Worm (Caenorhabditis elegans) whole organism, late embryonic: ENCODE data around the gene srj-42.

Experiments used
- C08G9.2 ChIP-seq: sonication (generic microtip); optimal IDR thresholded peaks from 2 replicates; lab custom pipeline; 2016; ENCODE audit warnings: mild to moderate bottlenecking, missing genetic modification characterization, moderate library complexity, missing compliant biosample characterization
- ceh-2 ChIP-seq: sonication (generic microtip); optimal IDR thresholded peaks from 2 replicates; lab custom pipeline; 2016; ENCODE audit warnings: missing genotype, missing genetic modification characterization, missing compliant biosample characterization
- dmd-4 ChIP-seq: sonication (generic microtip); optimal IDR thresholded peaks from 2 replicates; lab custom pipeline; 2016; ENCODE audit warnings: borderline replicate concordance, missing genetic modification characterization, missing compliant biosample characterization
- hlh-15 ChIP-seq: sonication (generic microtip); optimal IDR thresholded peaks from 2 replicates; lab custom pipeline; 2016; ENCODE audit warnings: missing genetic modification characterization, missing compliant biosample characterization
- hlh-30 ChIP-seq: sonication (generic microtip); optimal IDR thresholded peaks from 2 replicates; lab custom pipeline; 2017; ENCODE audit warnings: antibody characterized with exemption, missing genetic modification characterization, missing compliant biosample characterization; ENCODE audit not compliant: insufficient read depth
- madf-2 ChIP-seq: sonication (generic microtip); optimal IDR thresholded peaks from 2 replicates; lab custom pipeline; 2017; ENCODE audit warnings: missing genetic modification characterization, missing compliant biosample characterization
- pag-3 ChIP-seq: sonication (generic microtip); optimal IDR thresholded peaks from 2 replicates; lab custom pipeline; 2016; ENCODE audit warnings: missing compliant biosample characterization, missing genetic modification characterization, borderline replicate concordance

DNA sequence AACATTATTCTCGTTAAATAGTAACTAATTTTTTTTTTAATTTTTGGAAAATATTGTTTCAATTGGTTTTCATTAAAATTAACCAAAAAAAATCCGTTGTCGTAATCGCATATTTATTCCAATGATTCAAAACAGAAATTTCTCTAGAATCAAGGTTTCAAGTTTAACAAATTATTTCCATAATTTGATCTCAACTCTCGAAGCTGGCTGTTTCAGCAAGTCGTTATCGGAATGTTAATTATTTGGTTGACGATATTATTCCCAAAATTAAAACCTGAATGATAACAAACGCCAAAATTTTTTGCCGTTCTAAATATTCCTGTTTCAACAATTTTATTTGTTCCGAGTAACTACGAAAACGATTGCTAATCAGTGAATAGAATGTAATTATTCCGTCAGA lies 48.0 kb upstream of the srj-42 start:
- TF ChIP-seq dmd-4 (tag; lab: Kevin White, UChicago) (no peak), C08G9.2 (tag; lab: Kevin White, UChicago) (no peak), pag-3 (tag; lab: Kevin White, UChicago) (no peak), hlh-30 (tag; lab: Kevin White, UChicago) (no peak), madf-2 (no peak), hlh-15 (tag; lab: Kevin White, UChicago) (no peak), ceh-2 (no peak)
